Worm (Caenorhabditis elegans): ENCODE data around the gene Y38H6C.4.
A peak's percentile ranks its signal among the peaks of the same experiment; 100 is the strongest.

Gene Y38H6C.4

DNA sequence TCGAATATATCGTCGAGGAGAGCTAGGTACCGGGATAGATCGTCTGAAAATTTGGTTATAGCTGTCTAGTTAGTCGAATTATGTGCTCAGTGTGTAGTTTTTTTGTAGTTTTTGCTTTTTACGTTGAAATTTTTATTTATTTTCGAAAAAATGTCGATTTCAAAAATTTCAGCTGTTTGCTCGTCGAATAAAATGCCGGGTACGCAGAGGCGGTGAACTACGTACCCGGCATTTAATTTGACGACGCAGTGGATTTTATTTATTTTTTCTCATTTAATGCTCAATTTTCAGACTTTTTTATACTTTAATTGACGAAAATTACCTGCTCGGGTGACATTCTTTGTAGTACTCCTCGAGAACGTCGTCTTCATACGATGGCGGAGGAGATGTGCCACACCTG is 27.9 kb downstream of the Y38H6C.4 start:
- peak; percentile 26 for TF ChIP-seq unc-55 (GFP tag; optimal IDR thresholded peaks at IDR 0.05)
- no peak for TF ChIP-seq nhr-10 (tag; optimal IDR thresholded peaks at IDR 0.05)
- peak; percentile 5 for TF ChIP-seq C34F6.9 (tag; optimal IDR thresholded peaks at IDR 0.05)
- no peak for TF ChIP-seq nhr-237 (tag; optimal IDR thresholded peaks at IDR 0.05)
- no peak for TF ChIP-seq F13H6.1 (tag; optimal IDR thresholded peaks at IDR 0.05)
- peak in 1 of 2 experiments; percentile 59 for TF ChIP-seq lsy-2 (tag; optimal IDR thresholded peaks at IDR 0.05)
- TF ChIP-seq gmeb-1 (tag; optimal IDR thresholded peaks at IDR 0.05), result no peak
- TF ChIP-seq sma-9 (GFP tag; optimal IDR thresholded peaks at IDR 0.05), result no peak
- no peak for TF ChIP-seq sma-9 (tag; optimal IDR thresholded peaks at IDR 0.05)

DNA sequence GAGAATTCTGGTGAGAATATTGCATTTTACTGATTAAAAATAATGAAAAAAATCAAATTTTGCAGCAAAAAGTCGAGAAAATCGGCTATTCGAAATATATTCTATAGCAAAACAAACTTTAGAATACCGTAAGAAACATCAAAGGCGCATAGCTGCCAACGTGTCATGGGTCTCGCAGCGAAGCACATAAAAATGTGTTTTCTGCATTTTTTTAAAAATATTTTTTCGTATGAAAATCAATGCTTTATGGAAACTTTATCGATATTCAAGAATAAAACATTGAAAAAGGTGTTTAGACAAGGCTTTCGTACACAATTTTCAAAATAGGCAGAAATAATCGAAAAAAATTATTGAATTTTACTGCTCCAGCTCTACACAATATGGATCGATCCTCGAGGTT is 28.4 kb downstream of the Y38H6C.4 start:
- no peak for TF ChIP-seq sem-4 (tag; optimal IDR thresholded peaks at IDR 0.05)
- no peak for TF ChIP-seq unc-39 (tag; optimal IDR thresholded peaks at IDR 0.05)
- TF ChIP-seq sma-3 (GFP tag; optimal IDR thresholded peaks at IDR 0.05), result no peak
- no peak for TF ChIP-seq nhr-129 (tag; optimal IDR thresholded peaks at IDR 0.05)
- TF ChIP-seq R02D3.7 (tag; optimal IDR thresholded peaks at IDR 0.05), result no peak
- TF ChIP-seq nhr-77 (tag; optimal IDR thresholded peaks at IDR 0.05), result no peak

DNA sequence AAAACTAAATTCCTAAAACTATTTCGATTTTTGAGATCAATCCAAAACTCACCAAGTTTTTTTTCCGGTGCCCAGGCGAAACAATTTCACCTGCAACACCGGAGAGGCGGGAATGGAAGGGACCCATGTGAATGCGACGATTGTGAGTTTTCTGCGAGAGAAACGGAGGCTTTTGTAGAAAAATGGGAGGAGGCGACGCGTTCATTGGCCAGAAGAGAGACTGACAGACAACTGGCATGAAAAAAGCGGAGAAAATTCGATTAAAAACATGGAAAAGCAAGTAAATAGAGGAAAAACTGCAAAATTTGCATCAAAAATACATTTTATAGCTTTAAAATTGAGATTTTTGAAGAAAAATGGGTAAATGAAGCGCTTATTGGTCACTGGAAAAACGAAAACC is 29.1 kb downstream of the Y38H6C.4 start, which contains the start of gene B0250.7:
Gene B0250.7, minus strand, starts transcription at position 232 of the 400 bp plus-strand sequence.
- TF ChIP-seq lin-11 (tag; optimal IDR thresholded peaks at IDR 0.05) (no peak), lsy-2 (tag; optimal IDR thresholded peaks at IDR 0.05) (peak in 1 of 2 experiments; percentile 19)

DNA sequence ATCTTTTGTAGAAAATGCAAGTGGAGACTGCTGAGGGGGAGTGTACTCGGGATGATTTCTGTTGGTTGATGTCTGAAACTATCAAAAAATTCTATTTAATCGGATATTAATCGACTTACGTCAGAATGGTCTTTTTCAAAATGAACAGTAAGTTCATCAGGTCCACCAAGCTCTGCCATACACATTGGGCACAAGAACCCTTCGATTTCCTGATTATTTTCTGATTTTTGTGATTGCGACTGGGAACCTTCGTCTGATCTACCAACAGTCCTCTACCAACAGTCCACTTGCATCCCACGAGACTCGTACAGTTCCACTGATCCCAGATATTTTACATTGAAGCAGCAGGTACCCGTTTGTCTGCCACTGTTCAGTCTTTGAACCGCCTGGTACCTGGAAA is 29.9 kb downstream of the Y38H6C.4 start:
- TF ChIP-seq elt-1 (tag; optimal IDR thresholded peaks at IDR 0.05) (no peak), lin-39 (tag; optimal IDR thresholded peaks at IDR 0.05) (no peak), Y55F3AM.14 (GFP tag; optimal IDR thresholded peaks at IDR 0.05) (no peak)

DNA sequence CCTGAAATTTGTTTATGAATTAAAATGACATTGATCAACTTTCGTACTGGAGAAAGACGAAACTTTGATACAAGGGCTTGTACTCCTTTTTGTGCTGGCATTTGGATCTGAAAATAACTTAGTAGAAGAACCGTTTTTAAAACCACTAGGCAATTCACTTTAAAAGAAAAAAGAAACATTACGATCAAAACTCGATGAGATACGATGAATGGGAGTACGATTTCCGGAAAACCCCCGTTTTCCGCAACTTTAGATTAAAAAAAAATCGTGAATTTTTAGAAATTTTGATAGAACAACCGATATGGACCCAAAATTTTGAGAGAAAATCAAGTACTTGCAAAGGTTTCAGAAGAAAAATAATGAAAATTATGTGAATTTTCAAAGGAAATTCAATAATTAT is 34.5 kb downstream of the Y38H6C.4 start, which contains the start of gene B0250.8:
Gene B0250.8, minus strand, starts transcription at position 101 of the 400 bp plus-strand sequence.
- TF ChIP-seq unc-39 (tag; optimal IDR thresholded peaks at IDR 0.05) (no peak), lin-39 (tag; optimal IDR thresholded peaks at IDR 0.05) (no peak), nhr-129 (tag; optimal IDR thresholded peaks at IDR 0.05) (no peak), aly-2 (tag; optimal IDR thresholded peaks at IDR 0.05) (no peak), skn-1 (tag; optimal IDR thresholded peaks at IDR 0.05) (no peak), mab-5 (tag; optimal IDR thresholded peaks at IDR 0.05) (no peak), ama-1 (optimal IDR thresholded peaks at IDR 0.05) (no peak), lin-13 (GFP tag; optimal IDR thresholded peaks at IDR 0.05) (no peak), dmd-4 (tag; optimal IDR thresholded peaks at IDR 0.05) (no peak), sma-3 (GFP tag; optimal IDR thresholded peaks at IDR 0.05) (no peak), ztf-1 (GFP tag; conservative IDR thresholded peaks at IDR 0.05) (no peak), nhr-77 (tag; optimal IDR thresholded peaks at IDR 0.05) (no peak), ceh-82 (tag; optimal IDR thresholded peaks at IDR 0.05) (no peak), nhr-12 (tag; optimal IDR thresholded peaks at IDR 0.05) (no peak), mbf-1 (tag; optimal IDR thresholded peaks at IDR 0.05) (no peak), zag-1 (tag; optimal IDR thresholded peaks at IDR 0.05) (no peak), unc-62 (GFP tag; optimal IDR thresholded peaks at IDR 0.05) (no peak), unc-55 (GFP tag; optimal IDR thresholded peaks at IDR 0.05) (no peak), crh-2 (tag; optimal IDR thresholded peaks at IDR 0.05) (no peak)

DNA sequence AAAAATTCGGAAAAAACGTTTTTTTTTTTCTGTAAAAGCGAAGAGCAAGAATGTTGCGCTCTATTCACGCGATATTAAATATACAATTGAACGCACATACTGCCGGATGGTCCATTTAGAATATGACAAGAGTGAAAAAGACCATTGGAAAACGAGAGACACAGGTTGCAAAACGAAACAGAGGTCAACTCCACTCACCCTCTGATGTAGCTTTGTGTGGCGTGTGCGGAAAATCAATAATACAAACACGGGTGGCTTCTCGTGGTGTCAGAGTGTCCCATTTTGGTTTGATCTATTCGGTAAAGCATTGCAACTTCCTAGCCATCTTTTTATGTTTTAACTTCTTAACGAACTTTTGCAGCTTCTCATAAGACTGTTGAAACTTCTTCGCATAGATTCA is 40.1 kb downstream of the Y38H6C.4 start:
- TF ChIP-seq nhr-6 (tag; optimal IDR thresholded peaks at IDR 0.05) (no peak), sma-9 (GFP tag; optimal IDR thresholded peaks at IDR 0.05) (no peak), sma-9 (tag; optimal IDR thresholded peaks at IDR 0.05) (no peak), nhr-129 (tag; optimal IDR thresholded peaks at IDR 0.05) (no peak), aly-2 (tag; optimal IDR thresholded peaks at IDR 0.05) (no peak), nhr-11 (tag; optimal IDR thresholded peaks at IDR 0.05) (no peak), ztf-11 (tag; optimal IDR thresholded peaks at IDR 0.05) (no peak), nhr-237 (tag; optimal IDR thresholded peaks at IDR 0.05) (no peak), nhr-21 (tag; optimal IDR thresholded peaks at IDR 0.05) (no peak), sma-3 (GFP tag; optimal IDR thresholded peaks at IDR 0.05) (no peak), snpc-4 (tag; optimal IDR thresholded peaks at IDR 0.05) (no peak), lin-39 (tag; optimal IDR thresholded peaks at IDR 0.05) (no peak), mbf-1 (tag; optimal IDR thresholded peaks at IDR 0.05) (no peak), egl-27 (tag; optimal IDR thresholded peaks at IDR 0.05) (no peak), peb-1 (tag; optimal IDR thresholded peaks at IDR 0.05) (no peak), unc-55 (GFP tag; optimal IDR thresholded peaks at IDR 0.05) (no peak), gmeb-1 (tag; optimal IDR thresholded peaks at IDR 0.05) (no peak), fos-1 (tag; optimal IDR thresholded peaks at IDR 0.05) (no peak), ztf-1 (GFP tag; conservative IDR thresholded peaks at IDR 0.05) (no peak)

All from whole organism, L2 larva.